Worm (Caenorhabditis elegans) whole organism, L3 larva: Measurements from ENCODE around the gene rha-1.

Source experiments
- ceh-82 ChIP-seq: fragments of 150-350 bp; optimal IDR thresholded peaks from 2 replicates; lab custom pipeline; 2014; ENCODE audit warnings: missing biosample characterization, missing genetic modification characterization
- ceh-9 ChIP-seq: sonication (generic microtip); optimal IDR thresholded peaks from 2 replicates; lab custom pipeline; 2018; ENCODE audit warnings: missing biosample characterization, missing genetic modification characterization
- elt-2 ChIP-seq: sonication (generic microtip); optimal IDR thresholded peaks from 2 replicates; lab custom pipeline; 2016; ENCODE audit warnings: missing genetic modification reagents, mild to moderate bottlenecking, missing genetic modification characterization, missing compliant biosample characterization
- nhr-25 ChIP-seq: sonication (generic microtip); optimal IDR thresholded peaks from 2 replicates; lab custom pipeline; 2017; ENCODE audit warnings: missing biosample characterization, missing genetic modification characterization
- nhr-77 ChIP-seq: fragments of 150-350 bp; optimal IDR thresholded peaks from 2 replicates; lab custom pipeline; 2014; ENCODE audit warnings: missing biosample characterization, missing genetic modification characterization
- skn-1 ChIP-seq: fragments of 150-350 bp; optimal IDR thresholded peaks from 2 replicates; lab custom pipeline; 2014; ENCODE audit warnings: missing biosample characterization, missing genetic modification characterization
- snpc-4 ChIP-seq: fragments of 150-350 bp; optimal IDR thresholded peaks from 2 replicates; lab custom pipeline; 2014; ENCODE audit warnings: missing biosample characterization, missing genetic modification characterization

DNA sequence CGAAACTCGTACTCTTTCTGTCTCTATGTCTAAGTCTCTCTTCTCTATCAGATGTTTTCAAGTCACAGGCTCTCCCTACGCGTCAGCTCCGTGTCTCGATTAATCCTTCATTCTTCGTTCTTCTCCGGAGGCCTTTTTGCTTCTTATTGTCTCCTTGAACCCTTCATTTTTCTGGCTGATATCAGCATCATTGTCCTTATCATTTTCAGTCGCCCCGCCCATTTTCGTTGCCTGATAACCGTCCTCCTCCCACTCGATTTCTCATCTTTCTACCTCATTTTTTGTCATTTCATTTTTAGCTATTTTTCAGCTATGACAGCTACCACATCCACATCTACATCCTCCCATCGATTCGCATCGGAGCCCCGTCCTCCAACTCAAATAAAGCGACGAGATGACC, 38.7 kb upstream of the rha-1 start, which contains the start of gene B0457.6:
- no peak for TF ChIP-seq nhr-25 (tag; lab: Kevin White, UChicago)
- no peak for TF ChIP-seq ceh-9 (tag; lab: Kevin White, UChicago)
- no peak for TF ChIP-seq skn-1
- no peak for TF ChIP-seq snpc-4
- TF ChIP-seq ceh-82 (tag; lab: Kevin White, UChicago), result no peak
- no peak for TF ChIP-seq nhr-77 (tag; lab: Kevin White, UChicago)
- peak; percentile 77 for TF ChIP-seq elt-2 (tag; lab: Kevin White, UChicago)
